Worm (Caenorhabditis elegans): ENCODE measurements around the gene uev-2.

uev-2 gene

ce11 chrIII:5586925-5587324 is 4.0 kb downstream of the uev-2 start, which contains the start of gene F56D2.2:
TSS of gene F56D2.2 (plus strand) at chrIII:5587263.
- peak; percentile 45 for TF ChIP-seq efl-1 (GFP tag; optimal IDR thresholded peaks at IDR 0.05)
- TF ChIP-seq lin-35 (GFP tag; optimal IDR thresholded peaks at IDR 0.05): peak in 1 of 3 experiments; percentile 9
- TF ChIP-seq hsf-1 (GFP tag; IDR thresholded peaks at IDR 0.05): no peak

DNA sequence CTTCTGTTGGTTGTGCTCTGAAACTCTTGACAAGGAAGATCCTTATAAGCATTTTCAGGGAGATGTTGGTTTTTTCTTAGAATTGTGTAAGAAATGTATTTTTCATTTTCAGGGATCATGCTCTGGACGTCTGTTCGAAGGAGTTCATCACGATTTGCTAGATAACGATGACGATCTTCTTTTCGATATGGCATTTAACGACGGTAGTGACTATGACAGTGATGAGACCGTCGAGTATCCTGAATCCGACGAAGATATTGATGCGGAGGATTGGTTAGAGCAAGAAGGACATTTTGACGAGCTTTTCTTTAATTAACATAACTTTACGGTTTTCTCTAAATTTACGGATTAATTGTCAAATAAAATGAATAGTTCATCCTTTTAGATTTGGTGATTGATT is 5.8 kb downstream of the uev-2 start:
- TF ChIP-seq let-607 (tag; optimal IDR thresholded peaks at IDR 0.05): no peak
- TF ChIP-seq Y79H2A.3 (GFP tag; conservative IDR thresholded peaks at IDR 0.05): 0 out of 2 replicates have a peak, but pooled peaks have one; percentile 59
- no peak for TF ChIP-seq rpc-1 (optimal IDR thresholded peaks at IDR 0.05)
- TF ChIP-seq rpc-1 (tag; optimal IDR thresholded peaks at IDR 0.05): no peak
- TF ChIP-seq zim-3 (tag; optimal IDR thresholded peaks at IDR 0.05): no peak
- TF ChIP-seq hmg-20 (GFP tag; IDR thresholded peaks at IDR 0.05): no peak
- no peak for TF ChIP-seq nhr-27 (tag; optimal IDR thresholded peaks at IDR 0.05)
- TF ChIP-seq ccch-3 (GFP tag; optimal IDR thresholded peaks at IDR 0.05): no peak
- TF ChIP-seq dox-1 (GFP tag; IDR thresholded peaks at IDR 0.05): no peak
- TF ChIP-seq gei-17 (GFP tag; optimal IDR thresholded peaks at IDR 0.05): no peak
- TF ChIP-seq nhr-179 (tag; optimal IDR thresholded peaks at IDR 0.05): no peak
- TF ChIP-seq K11D2.4 (GFP tag; IDR thresholded peaks at IDR 0.05): no peak
- TF ChIP-seq egl-44 (GFP tag; IDR thresholded peaks at IDR 0.05): no peak
- TF ChIP-seq mxl-1 (tag; optimal IDR thresholded peaks at IDR 0.05): no peak
- no peak for TF ChIP-seq somi-1 (GFP tag; optimal IDR thresholded peaks at IDR 0.05)
- no peak for TF ChIP-seq rec-8 (tag; optimal IDR thresholded peaks at IDR 0.05)
- no peak for TF ChIP-seq mcd-1 (GFP tag; IDR thresholded peaks at IDR 0.05)
- no peak for TF ChIP-seq Y53G8AR.9 (GFP tag; conservative IDR thresholded peaks at IDR 0.05)
- TF ChIP-seq cebp-2 (GFP tag; IDR thresholded peaks at IDR 0.05): no peak
- TF ChIP-seq ceh-58 (GFP tag; IDR thresholded peaks at IDR 0.05): 0 out of 2 replicates have a peak, but pooled peaks have one; percentile 50
- peak; percentile 40 for TF ChIP-seq lin-54 (GFP tag; optimal IDR thresholded peaks at IDR 0.05)
- no peak for TF ChIP-seq T26A5.8 (tag; optimal IDR thresholded peaks at IDR 0.05)
- no peak for TF ChIP-seq nhr-90 (tag; optimal IDR thresholded peaks at IDR 0.05)
- no peak for TF ChIP-seq nfya-1 (tag; optimal IDR thresholded peaks at IDR 0.05; ENCODE audit: borderline replicate concordance, insufficient read depth)
- no peak for TF ChIP-seq attf-3 (GFP tag; conservative IDR thresholded peaks at IDR 0.05)
- no peak for TF ChIP-seq madf-8 (GFP tag; conservative IDR thresholded peaks at IDR 0.05)
- 0 out of 2 replicates have a peak, but pooled peaks have one; percentile 31 for TF ChIP-seq C17E4.6 (GFP tag; IDR thresholded peaks at IDR 0.05)
- TF ChIP-seq ceh-91 (GFP tag; IDR thresholded peaks at IDR 0.05): no peak
- peak in 1 of 3 experiments; percentile 26 for TF ChIP-seq lin-35 (GFP tag; optimal IDR thresholded peaks at IDR 0.05)
- TF ChIP-seq B0336.3 (GFP tag; IDR thresholded peaks at IDR 0.05): peak; percentile 68
- TF ChIP-seq K12H6.12 (tag; optimal IDR thresholded peaks at IDR 0.05): no peak
- TF ChIP-seq nfya-2 (GFP tag; IDR thresholded peaks at IDR 0.05): no peak
- TF ChIP-seq F57C9.4 (tag; optimal IDR thresholded peaks at IDR 0.05): no peak
- TF ChIP-seq snpc-3.4 (tag; optimal IDR thresholded peaks at IDR 0.05): peak; percentile 63
- no peak for TF ChIP-seq B0035.1 (tag; optimal IDR thresholded peaks at IDR 0.05)
- TF ChIP-seq pbrm-1 (GFP tag; IDR thresholded peaks at IDR 0.05): no peak
- TF ChIP-seq hmg-1.2 (GFP tag; IDR thresholded peaks at IDR 0.05): no peak
- TF ChIP-seq F37B4.10 (GFP tag; IDR thresholded peaks at IDR 0.05): no peak
- TF ChIP-seq D2030.7 (GFP tag; IDR thresholded peaks at IDR 0.05): peak; percentile 43; the same call in 1 of the 2 replicates
- peak; percentile 59 for TF ChIP-seq hrde-1 (tag; optimal IDR thresholded peaks at IDR 0.05; ENCODE audit: borderline replicate concordance)
- TF ChIP-seq unc-62 (GFP tag; optimal IDR thresholded peaks at IDR 0.05): no peak
- TF ChIP-seq attf-6 (GFP tag; IDR thresholded peaks at IDR 0.05): peak; percentile 61; the same call in 1 of the 2 replicates
- no peak for TF ChIP-seq C06A6.2 (GFP tag; conservative IDR thresholded peaks at IDR 0.05)
- no peak for TF ChIP-seq ztf-18 (tag; optimal IDR thresholded peaks at IDR 0.05)
- TF ChIP-seq T07F8.4 (tag; optimal IDR thresholded peaks at IDR 0.05): no peak
